Worm (Caenorhabditis elegans) whole organism, L3 larva: ENCODE data around the gene adt-1.

Source experiments
- R02D3.7 ChIP-seq: fragments of 150-350 bp; optimal IDR thresholded peaks from 2 replicates; lab custom pipeline; 2014; ENCODE audit warnings: missing biosample characterization, missing genetic modification characterization
- ZK546.5 ChIP-seq: sonication (generic microtip); optimal IDR thresholded peaks from 2 replicates; lab custom pipeline; 2017; ENCODE audit warnings: missing biosample characterization, missing genetic modification characterization
- ama-1 ChIP-seq: fragments of 150-350 bp; optimal IDR thresholded peaks from 2 replicates; lab custom pipeline; 2018
- ceh-28 ChIP-seq: fragments of 150-350 bp; optimal IDR thresholded peaks from 2 replicates; lab custom pipeline; 2014; ENCODE audit warnings: missing biosample characterization, missing genetic modification reagents, missing genetic modification characterization
- daf-12 ChIP-seq: fragments of 150-350 bp; optimal IDR thresholded peaks from 2 replicates; lab custom pipeline; 2014; ENCODE audit warnings: missing biosample characterization, missing genetic modification reagents, missing genetic modification characterization
- egl-5 ChIP-seq: fragments of 150-350 bp; optimal IDR thresholded peaks from 2 replicates; lab custom pipeline; 2017; ENCODE audit warnings: missing biosample characterization, missing genetic modification reagents, missing genetic modification characterization, inconsistent platforms
- elt-2 ChIP-seq: sonication (generic microtip); optimal IDR thresholded peaks from 2 replicates; lab custom pipeline; 2016; ENCODE audit warnings: missing genetic modification reagents, mild to moderate bottlenecking, missing genetic modification characterization, missing compliant biosample characterization
- elt-3 ChIP-seq, 3 experiments: fragments of 150-350 bp in 1 of 3; sonication (generic microtip) in 2 of 3; optimal IDR thresholded peaks; 2 replicates in 2 of 3; 4 replicates in 1 of 3; lab custom pipeline; 2014 to 2017; ENCODE audit warnings: missing biosample characterization in 3 of 3, missing genetic modification characterization in 3 of 3
- eor-1 ChIP-seq, 2 experiments: fragments of 150-350 bp; optimal IDR thresholded peaks; 2 replicates each; lab custom pipeline; 2014 to 2018; ENCODE audit warnings: missing biosample characterization in 2 of 2, missing genetic modification characterization in 2 of 2
- fkh-10 ChIP-seq: sonication (generic microtip); optimal IDR thresholded peaks from 2 replicates; lab custom pipeline; 2017; ENCODE audit warnings: missing biosample characterization, missing genetic modification reagents, missing genetic modification characterization
- fkh-2 ChIP-seq: fragments of 150-350 bp; optimal IDR thresholded peaks from 2 replicates; lab custom pipeline; 2014; ENCODE audit warnings: missing biosample characterization, missing genetic modification reagents, missing genetic modification characterization
- hmg-11 ChIP-seq: sonication (generic microtip); optimal IDR thresholded peaks from 2 replicates; lab custom pipeline; 2016; ENCODE audit warnings: missing genetic modification characterization, missing compliant biosample characterization
- jun-1 ChIP-seq: fragments of 150-350 bp; optimal IDR thresholded peaks from 2 replicates; lab custom pipeline; 2014; ENCODE audit warnings: missing biosample characterization, missing genetic modification reagents, missing genetic modification characterization
- lin-15B ChIP-seq: fragments of 150-350 bp; optimal IDR thresholded peaks from 2 replicates; lab custom pipeline; 2014; ENCODE audit warnings: missing biosample characterization, missing genetic modification characterization
- lsy-12 ChIP-seq: sonication (generic microtip); optimal IDR thresholded peaks from 2 replicates; lab custom pipeline; 2016; ENCODE audit warnings: mild to moderate bottlenecking, missing genetic modification characterization, missing compliant biosample characterization
- mdl-1 ChIP-seq: fragments of 150-350 bp; optimal IDR thresholded peaks from 2 replicates; lab custom pipeline; 2014; ENCODE audit warnings: missing biosample characterization, missing genetic modification characterization
- mml-1 ChIP-seq: fragments of 150-350 bp; sonication (generic microtip); optimal IDR thresholded peaks from 3 replicates; lab custom pipeline; 2014; ENCODE audit warnings: missing biosample characterization, missing genetic modification characterization
- nfya-1 ChIP-seq: sonication (generic microtip); optimal IDR thresholded peaks from 2 replicates; lab custom pipeline; 2017; ENCODE audit warnings: missing genetic modification characterization, mild to moderate bottlenecking, missing compliant biosample characterization, antibody characterized with exemption, moderate library complexity; ENCODE audit not compliant: insufficient read depth
- nhr-11 ChIP-seq: fragments of 150-350 bp; optimal IDR thresholded peaks from 2 replicates; lab custom pipeline; 2014; ENCODE audit warnings: missing biosample characterization, missing genetic modification characterization
- nhr-23 ChIP-seq: fragments of 150-350 bp; optimal IDR thresholded peaks from 2 replicates; lab custom pipeline; 2014; ENCODE audit warnings: missing biosample characterization, missing genetic modification reagents, missing genetic modification characterization
- nhr-237 ChIP-seq: fragments of 150-350 bp; optimal IDR thresholded peaks from 2 replicates; lab custom pipeline; 2014; ENCODE audit warnings: missing biosample characterization, missing genetic modification characterization
- nhr-25 ChIP-seq: sonication (generic microtip); optimal IDR thresholded peaks from 2 replicates; lab custom pipeline; 2017; ENCODE audit warnings: missing biosample characterization, missing genetic modification characterization
- nhr-28 ChIP-seq: fragments of 150-350 bp; optimal IDR thresholded peaks from 2 replicates; lab custom pipeline; 2014; ENCODE audit warnings: missing biosample characterization, missing genetic modification characterization
- nhr-43 ChIP-seq: sonication (generic microtip); optimal IDR thresholded peaks from 2 replicates; lab custom pipeline; 2016; ENCODE audit warnings: mild to moderate bottlenecking, missing genetic modification characterization, missing compliant biosample characterization; ENCODE audit not compliant: poor library complexity, severe bottlenecking
- nhr-67 ChIP-seq: fragments of 150-350 bp; optimal IDR thresholded peaks from 2 replicates; lab custom pipeline; 2014; ENCODE audit warnings: missing biosample characterization, missing genetic modification characterization
- nhr-76 ChIP-seq: fragments of 150-350 bp; sonication (generic microtip); optimal IDR thresholded peaks from 5 replicates; lab custom pipeline; 2014; ENCODE audit warnings: missing biosample characterization, missing genetic modification characterization
- nhr-77 ChIP-seq: fragments of 150-350 bp; optimal IDR thresholded peaks from 2 replicates; lab custom pipeline; 2014; ENCODE audit warnings: missing biosample characterization, missing genetic modification characterization
- pha-4 ChIP-seq: fragments of 150-350 bp; optimal IDR thresholded peaks from 2 replicates; lab custom pipeline; 2014; ENCODE audit warnings: missing biosample characterization, missing genetic modification reagents, missing genetic modification characterization
- pqm-1 ChIP-seq: fragments of 150-350 bp; optimal IDR thresholded peaks from 2 replicates; lab custom pipeline; 2017; ENCODE audit warnings: missing biosample characterization, missing genetic modification characterization, inconsistent platforms
- sea-2 ChIP-seq: fragments of 150-350 bp; sonication (generic microtip); optimal IDR thresholded peaks from 4 replicates; lab custom pipeline; 2014; ENCODE audit warnings: missing biosample characterization, missing genetic modification reagents, missing genetic modification characterization
- skn-1 ChIP-seq: fragments of 150-350 bp; optimal IDR thresholded peaks from 2 replicates; lab custom pipeline; 2014; ENCODE audit warnings: missing biosample characterization, missing genetic modification characterization
- snpc-4 ChIP-seq: fragments of 150-350 bp; optimal IDR thresholded peaks from 2 replicates; lab custom pipeline; 2014; ENCODE audit warnings: missing biosample characterization, missing genetic modification characterization
- unc-39 ChIP-seq: sonication (generic microtip); optimal IDR thresholded peaks from 4 replicates; lab custom pipeline; 2017; ENCODE audit warnings: missing biosample characterization, missing genetic modification characterization
- zag-1 ChIP-seq: fragments of 150-350 bp; optimal IDR thresholded peaks from 2 replicates; lab custom pipeline; 2014; ENCODE audit warnings: missing biosample characterization, missing genetic modification characterization
- ztf-11 ChIP-seq: fragments of 150-350 bp; optimal IDR thresholded peaks from 2 replicates; lab custom pipeline; 2014; ENCODE audit warnings: missing biosample characterization, missing genetic modification characterization

Gene adt-1

ce11 chrX:12631446-12631845 lies 47.2 kb upstream of the adt-1 start:
- TF ChIP-seq snpc-4 (tag; lab: Kevin White, UChicago) (no peak), fkh-10 (peak; percentile 65)

ce11 chrX:12632657-12633056 lies 46.0 kb upstream of the adt-1 start:
- no peak for TF ChIP-seq lsy-12 (tag; lab: Kevin White, UChicago)
- peak; percentile 49 for TF ChIP-seq fkh-10
- TF ChIP-seq, all 47 proteins: peak for 1

- no peak for TF ChIP-seq jun-1 (tag; lab: Kevin White, UChicago)
- peak; percentile 11 for TF ChIP-seq pha-4 (tag; lab: Kevin White, UChicago)
- no peak for TF ChIP-seq skn-1
- peak; percentile 68 for TF ChIP-seq pqm-1 (tag; lab: Kevin White, UChicago)
- TF ChIP-seq elt-2 (tag; lab: Kevin White, UChicago): peak; percentile 77
- TF ChIP-seq nhr-77 (tag; lab: Kevin White, UChicago): no peak
- TF ChIP-seq unc-39 (tag; lab: Kevin White, UChicago): no peak
- TF ChIP-seq R02D3.7: no peak
These were observed 44.7 kb upstream of the adt-1 start, which contains the start of gene ivns-1 for ce11 chrX:12633862-12634404. ivns-1 (minus strand) TSS chrX:12634354.

- peak; percentile 78 for TF ChIP-seq pqm-1 (tag; lab: Kevin White, UChicago)
- TF ChIP-seq snpc-4 (tag; lab: Kevin White, UChicago): peak; percentile 48
- TF ChIP-seq eor-1 (tag; optimal IDR thresholded peaks at IDR 0.05; lab: Kevin White, UChicago): no peak
- no peak for TF ChIP-seq ztf-11 (tag; lab: Kevin White, UChicago)
- peak; percentile 97 for TF ChIP-seq pha-4 (tag; lab: Kevin White, UChicago)
- no peak for TF ChIP-seq daf-12
- no peak for TF ChIP-seq nhr-76 (tag; lab: Kevin White, UChicago)
- TF ChIP-seq nhr-11 (tag; lab: Kevin White, UChicago): no peak
- TF ChIP-seq nhr-23: peak; percentile 73
- no peak for TF ChIP-seq mdl-1 (tag; lab: Kevin White, UChicago)
- peak; percentile 6 for TF ChIP-seq hmg-11
- TF ChIP-seq elt-2 (tag; lab: Kevin White, UChicago): peak; percentile 74
- TF ChIP-seq skn-1: no peak
- no peak for TF ChIP-seq fkh-2
- TF ChIP-seq nhr-67: no peak
- peak; percentile 50 for TF ChIP-seq lin-15B (tag; lab: Kevin White, UChicago)
- TF ChIP-seq ZK546.5 (tag; lab: Kevin White, UChicago): no peak
- TF ChIP-seq lsy-12 (tag; lab: Kevin White, UChicago): peak; percentile 57
- no peak for TF ChIP-seq ceh-28 (tag; lab: Kevin White, UChicago)
- peak; percentile 71 for TF ChIP-seq nhr-25
- peak; percentile 60 for TF ChIP-seq nfya-1
- TF ChIP-seq nhr-43 (tag; lab: Kevin White, UChicago): no peak
- no peak for TF ChIP-seq ama-1 (lab: Kevin White, UChicago)
These were observed 43.6 kb upstream of the adt-1 start for ce11 chrX:12635010-12635409.

- TF ChIP-seq nhr-23 (no peak), nhr-28 (no peak), mdl-1 (tag; lab: Kevin White, UChicago) (no peak), egl-5 (tag; lab: Kevin White, UChicago) (no peak), ztf-11 (tag; lab: Kevin White, UChicago) (no peak), nhr-237 (no peak), ZK546.5 (tag; lab: Kevin White, UChicago) (no peak), mml-1 (tag; lab: Kevin White, UChicago) (no peak), hmg-11 (no peak), sea-2 (GFP tag; lab: Kevin White, UChicago) (no peak), nhr-76 (tag; lab: Kevin White, UChicago) (no peak), zag-1 (no peak), elt-3 (tag; optimal IDR thresholded peaks at IDR 0.05; lab: Kevin White, UChicago) (no peak)
These were observed 42.4 kb upstream of the adt-1 start for ce11 chrX:12636242-12636641.
